Worm (Caenorhabditis elegans) whole organism, late embryonic: ENCODE results near the gene sdz-20.

Experiments used
- pha-2 ChIP-seq: sonication (generic microtip); optimal IDR thresholded peaks from 2 replicates; lab custom pipeline; 2017; ENCODE audit warnings: mild to moderate bottlenecking, missing genetic modification characterization, missing compliant biosample characterization
- sox-2 ChIP-seq: fragments of 200-800 bp; sonication (Bioruptor generic); IDR thresholded peaks from 2 replicates; pipeline ENCODE4 v1.3.6; 2022; ENCODE audit warnings: missing genetic modification reagents, missing genetic modification characterization, missing compliant biosample characterization

DNA sequence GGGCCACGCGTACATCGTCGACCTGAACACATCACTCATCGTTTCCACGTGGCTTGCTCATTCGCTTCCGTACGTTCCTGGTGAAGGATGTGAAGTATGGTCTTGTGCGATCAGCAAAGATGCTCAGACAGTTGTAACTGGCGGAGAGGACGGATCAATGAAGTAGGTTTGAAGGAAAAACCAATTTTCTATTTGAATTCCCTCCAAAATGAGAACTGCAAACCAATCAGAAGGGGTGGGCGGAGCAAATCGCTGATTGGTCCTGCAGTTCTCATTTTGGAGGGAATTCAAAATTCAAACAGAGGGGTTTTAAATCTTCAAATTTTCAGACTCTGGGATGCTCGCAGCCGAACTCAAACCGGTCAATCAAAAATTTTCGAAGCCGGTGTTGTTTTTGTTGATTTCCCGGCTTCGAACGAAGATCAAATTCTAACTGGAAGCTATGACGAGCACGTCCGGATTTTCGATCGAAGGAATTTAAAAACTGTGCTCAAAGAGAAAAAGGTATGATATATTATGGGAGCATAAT, 16.4 kb upstream of the sdz-20 start:
- TF ChIP-seq sox-2 (GFP tag; lab: Robert Waterston, UW) (no peak), pha-2 (tag; lab: Kevin White, UChicago) (no peak)
